Fruit fly (Drosophila melanogaster) whole organism, prepupa: ENCODE results near the gene CG14989.

Experiments used
- CG10669 ChIP-seq: fragments of 200-800 bp; sonication (Bioruptor generic); optimal IDR thresholded peaks from 3 replicates; lab custom pipeline; 2018; ENCODE audit warnings: missing biosample characterization, mild to moderate bottlenecking, missing genetic modification characterization, moderate library complexity
- CG6276 ChIP-seq: fragments of 200-800 bp; sonication (Bioruptor generic); optimal IDR thresholded peaks from 2 replicates; lab custom pipeline; 2017; ENCODE audit warnings: missing biosample characterization, mild to moderate bottlenecking, missing genetic modification characterization
- lz ChIP-seq: fragments of 200-800 bp; sonication (Bioruptor generic); optimal IDR thresholded peaks from 3 replicates; lab custom pipeline; 2016; ENCODE audit warnings: missing biosample characterization, missing genetic modification characterization

DNA sequence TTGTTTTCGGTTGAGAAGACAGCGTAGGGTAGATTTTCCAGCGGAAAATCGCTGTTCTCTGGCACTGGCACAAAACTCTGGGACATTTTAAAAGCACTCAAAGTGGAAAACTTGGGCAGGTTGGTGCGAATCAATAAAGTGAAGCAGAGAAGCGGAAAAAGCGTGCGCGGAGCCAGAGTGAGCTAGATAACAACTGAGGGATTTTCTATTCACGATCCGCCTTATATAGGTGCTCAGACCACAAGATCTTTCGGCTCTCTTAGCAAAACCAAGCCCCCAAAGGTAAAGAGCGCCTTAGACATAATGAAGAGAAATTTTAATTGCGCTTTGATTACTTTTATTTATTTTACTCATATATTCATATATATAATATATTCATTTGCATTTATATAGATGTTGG is 13.6 kb upstream of the CG14989 start, which contains the start of gene Faa:
- TF ChIP-seq lz (GFP tag; lab: Kevin White, UChicago) (no peak), CG10669 (GFP tag; lab: Kevin White, UChicago) (no peak), CG6276 (GFP tag; lab: Kevin White, UChicago) (no peak)
